Worm (Caenorhabditis elegans) whole organism, L3 larva: ENCODE measurements around the gene srx-136.

ENCODE experiments used
- ZK546.5 ChIP-seq: sonication (generic microtip); optimal IDR thresholded peaks from 2 replicates; lab custom pipeline; 2017; ENCODE audit warnings: missing biosample characterization, missing genetic modification characterization
- ceh-16 ChIP-seq: sonication (generic microtip); optimal IDR thresholded peaks from 2 replicates; lab custom pipeline; 2017; ENCODE audit warnings: missing biosample characterization, missing genetic modification characterization
- jun-1 ChIP-seq: fragments of 150-350 bp; optimal IDR thresholded peaks from 2 replicates; lab custom pipeline; 2014; ENCODE audit warnings: missing biosample characterization, missing genetic modification reagents, missing genetic modification characterization
- lin-15B ChIP-seq: fragments of 150-350 bp; optimal IDR thresholded peaks from 2 replicates; lab custom pipeline; 2014; ENCODE audit warnings: missing biosample characterization, missing genetic modification characterization
- lin-39 ChIP-seq: fragments of 150-350 bp; optimal IDR thresholded peaks from 2 replicates; lab custom pipeline; 2018; ENCODE audit warnings: missing biosample characterization, missing genetic modification reagents, missing genetic modification characterization
- mdl-1 ChIP-seq: fragments of 150-350 bp; optimal IDR thresholded peaks from 2 replicates; lab custom pipeline; 2014; ENCODE audit warnings: missing biosample characterization, missing genetic modification characterization
- nhr-28 ChIP-seq: fragments of 150-350 bp; optimal IDR thresholded peaks from 2 replicates; lab custom pipeline; 2014; ENCODE audit warnings: missing biosample characterization, missing genetic modification characterization
- sea-2 ChIP-seq: fragments of 150-350 bp; sonication (generic microtip); optimal IDR thresholded peaks from 4 replicates; lab custom pipeline; 2014; ENCODE audit warnings: missing biosample characterization, missing genetic modification reagents, missing genetic modification characterization
- tbx-2 ChIP-seq: sonication (generic microtip); optimal IDR thresholded peaks from 2 replicates; lab custom pipeline; 2016; ENCODE audit warnings: mild to moderate bottlenecking, missing genetic modification characterization, missing compliant biosample characterization
- unc-62 ChIP-seq: fragments of 150-350 bp; sonication (generic microtip); optimal IDR thresholded peaks from 4 replicates; lab custom pipeline; 2014; ENCODE audit warnings: missing biosample characterization, missing genetic modification reagents, missing genetic modification characterization

DNA sequence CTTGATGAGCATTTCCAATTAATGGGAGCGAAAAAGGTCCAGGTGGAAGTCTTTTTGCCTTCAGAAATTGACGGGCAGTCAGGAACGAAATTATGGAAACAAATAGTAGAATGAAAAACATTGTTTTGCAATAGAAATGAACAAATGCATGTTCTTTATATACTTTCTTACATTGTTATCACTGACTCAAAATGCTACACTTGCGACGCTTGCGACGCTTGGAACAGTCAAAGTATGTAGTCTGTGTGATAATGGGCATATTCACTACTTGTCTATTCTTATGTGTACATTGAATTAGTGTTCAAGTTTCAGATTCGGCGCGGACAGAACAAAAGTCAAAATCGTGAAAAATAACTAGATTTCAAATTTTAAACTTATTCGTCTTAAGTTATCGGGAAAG is 41.1 kb downstream of the srx-136 start, which contains the start of gene cyp-35C1:
- TF ChIP-seq ceh-16 (tag; lab: Kevin White, UChicago) = no peak
- no peak for TF ChIP-seq mdl-1
- TF ChIP-seq lin-39 (tag; lab: Kevin White, UChicago) = no peak
- TF ChIP-seq nhr-28 (tag; lab: Kevin White, UChicago) = no peak
- TF ChIP-seq unc-62 (GFP tag; lab: Kevin White, UChicago) = no peak
- no peak for TF ChIP-seq tbx-2 (tag; lab: Kevin White, UChicago)
- TF ChIP-seq sea-2 (GFP tag; lab: Kevin White, UChicago) = no peak
- no peak for TF ChIP-seq jun-1 (tag; lab: Kevin White, UChicago)
- no peak for TF ChIP-seq lin-15B (tag; lab: Kevin White, UChicago)
- TF ChIP-seq ZK546.5 (tag; lab: Kevin White, UChicago) = no peak
